Worm (Caenorhabditis elegans) whole organism, L4 larva: ENCODE results near the gene K11D12.11.

Experiments used
- D1046.2 ChIP-seq: fragments of 200-800 bp; sonication (Bioruptor generic); IDR thresholded peaks from 2 replicates; pipeline ENCODE4 v1.3.6; 2022; ENCODE audit warnings: missing genetic modification characterization, missing compliant biosample characterization
- F10B5.3 ChIP-seq: sonication (generic microtip); optimal IDR thresholded peaks from 2 replicates; lab custom pipeline; 2016; ENCODE audit warnings: mild to moderate bottlenecking, missing genetic modification characterization, missing compliant biosample characterization
- F37D6.2 ChIP-seq: sonication (generic microtip); optimal IDR thresholded peaks from 2 replicates; lab custom pipeline; 2016; ENCODE audit warnings: mild to moderate bottlenecking, missing genetic modification characterization, missing compliant biosample characterization
- F49E8.2 ChIP-seq: sonication (generic microtip); optimal IDR thresholded peaks from 2 replicates; lab custom pipeline; 2016; ENCODE audit warnings: missing compliant biosample characterization, mild to moderate bottlenecking, missing genetic modification characterization, borderline replicate concordance
- R02D3.7 ChIP-seq: fragments of 150-350 bp; sonication (generic microtip); optimal IDR thresholded peaks from 3 replicates; lab custom pipeline; 2014; ENCODE audit warnings: missing biosample characterization, missing genetic modification characterization
- T20F7.1 ChIP-seq: fragments of 200-800 bp; sonication (Bioruptor generic); optimal IDR thresholded peaks from 2 replicates; lab custom pipeline; 2018; ENCODE audit warnings: mild to moderate bottlenecking, missing genetic modification characterization, missing compliant biosample characterization
- aha-1 ChIP-seq: fragments of 150-350 bp; peaks from one replicate; lab custom pipeline; 2014; ENCODE audit warnings: missing biosample characterization, missing genetic modification characterization
- ama-1 ChIP-seq: fragments of 150-350 bp; optimal IDR thresholded peaks from 2 replicates; lab custom pipeline; 2014; ENCODE audit warnings: inconsistent platforms, mixed read lengths
- ceh-82 ChIP-seq: sonication (generic microtip); optimal IDR thresholded peaks from 2 replicates; lab custom pipeline; 2017; ENCODE audit warnings: missing biosample characterization, missing genetic modification characterization
- cey-2 ChIP-seq: sonication (generic microtip); optimal IDR thresholded peaks from 3 replicates; lab custom pipeline; 2017; ENCODE audit warnings: missing genetic modification characterization, mild to moderate bottlenecking, missing compliant biosample characterization, antibody characterized with exemption, borderline replicate concordance; ENCODE audit not compliant: insufficient read depth
- daf-16 ChIP-seq, 3 experiments: sonication (generic microtip); optimal IDR thresholded peaks; 2 replicates each; lab custom pipeline; 2016 to 2017; ENCODE audit warnings: missing genetic modification characterization in 3 of 3, missing genetic modification reagents in 3 of 3, mild to moderate bottlenecking in 2 of 3, missing compliant biosample characterization in 2 of 3, missing biosample characterization in 1 of 3, moderate library complexity in 1 of 3
- daf-19 ChIP-seq: fragments of 200-800 bp; sonication (Bioruptor generic); conservative IDR thresholded peaks from 2 replicates; pipeline ENCODE4 v1.3.6; 2022; ENCODE audit warnings: missing genetic modification characterization, missing compliant biosample characterization
- daf-8 ChIP-seq: fragments of 200-800 bp; sonication (Bioruptor generic); IDR thresholded peaks from 2 replicates; pipeline ENCODE4 v1.3.6; 2022; ENCODE audit warnings: missing genetic modification characterization, missing compliant biosample characterization
- dmd-6 ChIP-seq: fragments of 200-800 bp; sonication (Bioruptor generic); IDR thresholded peaks from 2 replicates; pipeline ENCODE4 v1.3.6; 2022; ENCODE audit warnings: missing genetic modification reagents, missing genetic modification characterization, missing compliant biosample characterization
- dpl-1 ChIP-seq: fragments of 150-350 bp; optimal IDR thresholded peaks from 2 replicates; lab custom pipeline; 2014; ENCODE audit warnings: missing biosample characterization, missing genetic modification reagents, missing genetic modification characterization
- duxl-1 ChIP-seq: sonication (generic microtip); optimal IDR thresholded peaks from 2 replicates; lab custom pipeline; 2016; ENCODE audit warnings: mild to moderate bottlenecking, missing genetic modification characterization, moderate library complexity, missing compliant biosample characterization; ENCODE audit not compliant: poor library complexity
- dve-1 ChIP-seq: sonication (generic microtip); optimal IDR thresholded peaks from 2 replicates; lab custom pipeline; 2017; ENCODE audit warnings: antibody characterized with exemption, mild to moderate bottlenecking, missing genetic modification characterization, missing compliant biosample characterization; ENCODE audit not compliant: insufficient read depth
- egl-43 ChIP-seq: fragments of 200-800 bp; sonication (Bioruptor generic); IDR thresholded peaks from 2 replicates; pipeline ENCODE4 v1.3.6; 2022; ENCODE audit warnings: missing genetic modification reagents, missing genetic modification characterization, missing compliant biosample characterization
- gei-8 ChIP-seq: fragments of 200-800 bp; sonication (Bioruptor generic); optimal IDR thresholded peaks from 2 replicates; lab custom pipeline; 2018; ENCODE audit warnings: mild to moderate bottlenecking, missing genetic modification characterization, missing compliant biosample characterization
- hif-1 ChIP-seq, 2 experiments: sonication (generic microtip); optimal IDR thresholded peaks; 2 replicates each; lab custom pipeline; 2016 to 2017; ENCODE audit warnings: missing compliant biosample characterization in 2 of 2, missing genetic modification characterization in 2 of 2, missing genetic modification reagents in 2 of 2, missing genotype in 2 of 2, mild to moderate bottlenecking in 1 of 2
- lin-1 ChIP-seq: fragments of 200-800 bp; sonication (Bioruptor generic); IDR thresholded peaks from 2 replicates; pipeline ENCODE4 v1.3.6; 2022; ENCODE audit warnings: missing genetic modification reagents, missing genetic modification characterization, missing compliant biosample characterization
- lin-38 ChIP-seq: fragments of 200-800 bp; sonication (Bioruptor generic); IDR thresholded peaks from 2 replicates; pipeline ENCODE4 v1.3.6; 2022; ENCODE audit warnings: missing genetic modification reagents, missing genetic modification characterization, missing compliant biosample characterization
- lsy-2 ChIP-seq, 2 experiments: fragments of 150-350 bp in 1 of 2; sonication (generic microtip) in 1 of 2; optimal IDR thresholded peaks; 2 replicates each; lab custom pipeline; 2014 to 2017; ENCODE audit warnings: missing biosample characterization in 2 of 2, missing genetic modification characterization in 2 of 2
- mdl-1 ChIP-seq, 2 experiments: fragments of 150-350 bp in 1 of 2; sonication (generic microtip) in 1 of 2; optimal IDR thresholded peaks; 2 replicates each; lab custom pipeline; 2014 to 2017; ENCODE audit warnings: missing biosample characterization in 2 of 2, missing genetic modification characterization in 2 of 2
- mes-2 ChIP-seq: sonication (generic microtip); optimal IDR thresholded peaks from 2 replicates; lab custom pipeline; 2016; ENCODE audit warnings: missing genotype, mild to moderate bottlenecking, missing genetic modification characterization, missing compliant biosample characterization; ENCODE audit not compliant: poor library complexity, severe bottlenecking
- mxl-3 ChIP-seq: fragments of 200-800 bp; sonication (Bioruptor generic); optimal IDR thresholded peaks from 2 replicates; lab custom pipeline; 2018; ENCODE audit warnings: mild to moderate bottlenecking, missing genetic modification characterization, missing compliant biosample characterization
- nhr-10 ChIP-seq: fragments of 150-350 bp; optimal IDR thresholded peaks from 2 replicates; lab custom pipeline; 2014; ENCODE audit warnings: missing biosample characterization, missing genetic modification characterization
- nhr-102 ChIP-seq: sonication (generic microtip); optimal IDR thresholded peaks from 2 replicates; lab custom pipeline; 2016; ENCODE audit warnings: mild to moderate bottlenecking, missing genetic modification characterization, moderate library complexity, missing compliant biosample characterization
- nhr-28 ChIP-seq: fragments of 150-350 bp; optimal IDR thresholded peaks from 2 replicates; lab custom pipeline; 2014; ENCODE audit warnings: missing biosample characterization, missing genetic modification characterization
- nhr-48 ChIP-seq: sonication (generic microtip); optimal IDR thresholded peaks from 2 replicates; lab custom pipeline; 2016; ENCODE audit warnings: mild to moderate bottlenecking, missing genetic modification characterization, missing compliant biosample characterization
- nhr-76 ChIP-seq: fragments of 150-350 bp; optimal IDR thresholded peaks from 2 replicates; lab custom pipeline; 2014; ENCODE audit warnings: missing biosample characterization, missing genetic modification characterization
- php-3 ChIP-seq: fragments of 200-800 bp; sonication (Bioruptor generic); IDR thresholded peaks from 2 replicates; pipeline ENCODE4 v1.3.6; 2022; ENCODE audit warnings: missing genetic modification reagents, missing genetic modification characterization, missing compliant biosample characterization
- set-16 ChIP-seq: fragments of 200-800 bp; sonication (Bioruptor generic); IDR thresholded peaks from 2 replicates; pipeline ENCODE4 v1.3.6; 2022; ENCODE audit warnings: missing genetic modification reagents, missing genetic modification characterization, missing compliant biosample characterization
- unc-39 ChIP-seq: sonication (generic microtip); optimal IDR thresholded peaks from 2 replicates; lab custom pipeline; 2017; ENCODE audit warnings: missing biosample characterization, missing genetic modification characterization
- unc-62 ChIP-seq, 3 experiments: fragments of 150-350 bp in 1 of 3; sonication (generic microtip); optimal IDR thresholded peaks in 2 of 3; peaks in 1 of 3; 1 replicate in 1 of 3; 2 replicates in 2 of 3; lab custom pipeline; 2014 to 2017; ENCODE audit warnings: missing biosample characterization in 3 of 3, missing genetic modification characterization in 3 of 3, missing genetic modification reagents in 3 of 3, missing genotype in 1 of 3
- zfp-3 ChIP-seq: fragments of 200-800 bp; sonication (Bioruptor generic); conservative IDR thresholded peaks from 2 replicates; pipeline ENCODE4 v1.3.6; 2022; ENCODE audit warnings: missing genetic modification reagents, missing genetic modification characterization, missing compliant biosample characterization
- zip-11 ChIP-seq: fragments of 200-800 bp; sonication (Bioruptor generic); IDR thresholded peaks from 2 replicates; pipeline ENCODE4 v1.3.6; 2022; ENCODE audit warnings: missing genetic modification characterization, missing compliant biosample characterization

K11D12.11 gene

ce11 chrV:5046103-5046502 is 6.7 kb upstream of the K11D12.11 start, which contains the start of gene exc-14:
exc-14 (minus strand) TSS chrV:5046203.
- TF ChIP-seq ceh-82 (tag; lab: Kevin White, UChicago) = no peak
- TF ChIP-seq F49E8.2 (tag; lab: Kevin White, UChicago) = no peak
- no peak for TF ChIP-seq zip-11 (GFP tag; lab: Robert Waterston, UW)
- TF ChIP-seq zfp-3 (GFP tag; lab: Robert Waterston, UW) = no peak
- TF ChIP-seq egl-43 (GFP tag; lab: Robert Waterston, UW) = no peak
- TF ChIP-seq lsy-2 (tag; optimal IDR thresholded peaks at IDR 0.05; lab: Kevin White, UChicago) = no peak
- no peak for TF ChIP-seq set-16 (GFP tag; lab: Robert Waterston, UW)

ce11 chrV:5040925-5041324 is 1.5 kb upstream of the K11D12.11 start, which contains the start of gene K11D12.8:
K11D12.8 (minus strand) TSS chrV:5041001.
- no peak for TF ChIP-seq dpl-1 (GFP tag; lab: Kevin White, UChicago)
- peak in 1 of 2 experiments; percentile 77 for TF ChIP-seq unc-62 (GFP tag; optimal IDR thresholded peaks at IDR 0.05 in 1 of 2; lab: Kevin White, UChicago)
- TF ChIP-seq unc-62 (tag; optimal IDR thresholded peaks at IDR 0.05; lab: Kevin White, UChicago) = no peak
- no peak for TF ChIP-seq D1046.2 (GFP tag; lab: Robert Waterston, UW)
- no peak for TF ChIP-seq ama-1
- no peak for TF ChIP-seq php-3
- TF ChIP-seq duxl-1 (tag; lab: Kevin White, UChicago) = no peak

- TF ChIP-seq unc-62 (GFP tag; optimal IDR thresholded peaks at IDR 0.05 in 1 of 2; lab: Kevin White, UChicago) = peak in 1 of 2 experiments; percentile 81
- no peak for TF ChIP-seq unc-62 (tag; optimal IDR thresholded peaks at IDR 0.05; lab: Kevin White, UChicago)
- TF ChIP-seq aha-1 (tag; lab: Kevin White, UChicago) = no peak
- TF ChIP-seq, all 104 proteins: peak for 1
Measured at ce11 chrV:5038449-5038848, 951 bp downstream of the K11D12.11 start.

ce11 chrV:5036364-5036763 is 3.0 kb downstream of the K11D12.11 start, which contains the start of gene K11D12.7:
K11D12.7 (minus strand) TSS chrV:5036464.
- TF ChIP-seq gei-8 = no peak
- TF ChIP-seq F37D6.2 = no peak
- no peak for TF ChIP-seq F10B5.3 (tag; lab: Kevin White, UChicago)

- no peak for TF ChIP-seq D1046.2 (GFP tag; lab: Robert Waterston, UW)
- TF ChIP-seq lin-38 = no peak
- no peak for TF ChIP-seq cey-2 (tag; lab: Kevin White, UChicago)
- TF ChIP-seq mes-2 = no peak
- no peak for TF ChIP-seq unc-39 (tag; lab: Kevin White, UChicago)
- TF ChIP-seq daf-19 (GFP tag; lab: Robert Waterston, UW) = no peak
- no peak for TF ChIP-seq ama-1
- no peak for TF ChIP-seq nhr-76 (tag; lab: Kevin White, UChicago)
- TF ChIP-seq aha-1 (tag; lab: Kevin White, UChicago) = no peak
- no peak for TF ChIP-seq nhr-10 (tag; lab: Kevin White, UChicago)
Measured at ce11 chrV:5035058-5035457, 4.3 kb downstream of the K11D12.11 start, which contains the start of gene K11D12.6. K11D12.6 (minus strand) TSS chrV:5035158.

ce11 chrV:5033099-5033498 is 6.3 kb downstream of the K11D12.11 start, which contains the start of gene K11D12.13:
K11D12.13 (plus strand) TSS chrV:5033399.
- TF ChIP-seq hif-1 (tag; optimal IDR thresholded peaks at IDR 0.05; lab: Kevin White, UChicago) (peak in 1 of 2 experiments; percentile 6), daf-8 (no peak)

- TF ChIP-seq mdl-1 (tag; optimal IDR thresholded peaks at IDR 0.05; lab: Kevin White, UChicago) (peak; percentile 78 to 86), mxl-3 (GFP tag; lab: Kevin White, UChicago) (peak; percentile 2), mes-2 (no peak), nhr-102 (tag; lab: Kevin White, UChicago) (peak; percentile 42), T20F7.1 (GFP tag; lab: Kevin White, UChicago) (peak; percentile 17), dmd-6 (GFP tag; lab: Robert Waterston, UW) (peak; percentile 56), daf-8 (no peak), R02D3.7 (no peak), dve-1 (tag; lab: Kevin White, UChicago) (peak; percentile 34), daf-16 (GFP tag; optimal IDR thresholded peaks at IDR 0.05; lab: Kevin White, UChicago) (no peak), daf-16 (tag; optimal IDR thresholded peaks at IDR 0.05; lab: Kevin White, UChicago) (peak; percentile 84), unc-62 (GFP tag; optimal IDR thresholded peaks at IDR 0.05 in 1 of 2; lab: Kevin White, UChicago) (peak in 1 of 2 experiments; percentile 89), unc-62 (tag; optimal IDR thresholded peaks at IDR 0.05; lab: Kevin White, UChicago) (no peak), nhr-48 (peak; percentile 14), lin-1 (GFP tag; lab: Robert Waterston, UW) (0 out of 2 replicates have a peak, but pooled peaks have one; percentile 9), nhr-28 (tag; lab: Kevin White, UChicago) (peak; percentile 21), hif-1 (tag; optimal IDR thresholded peaks at IDR 0.05; lab: Kevin White, UChicago) (peak in 1 of 2 experiments; percentile 43)
Measured at ce11 chrV:5032176-5032575, 7.2 kb downstream of the K11D12.11 start.
